Fruit fly (Drosophila melanogaster) whole organism, adult: ENCODE measurements around the gene CG14518.

Experiments used
- CG11617 ChIP-seq: fragments of 200-800 bp; sonication (Bioruptor generic); optimal IDR thresholded peaks from 2 replicates; lab custom pipeline; 2017; ENCODE audit warnings: mild to moderate bottlenecking, missing biosample characterization, missing genetic modification reagents, missing genetic modification characterization
- CG12768 ChIP-seq: fragments of 200-800 bp; sonication (Bioruptor generic); optimal IDR thresholded peaks from 2 replicates; lab custom pipeline; 2017; ENCODE audit warnings: missing biosample characterization, missing genetic modification characterization, mild to moderate bottlenecking, moderate library complexity, missing genetic modification reagents
- CG14711 ChIP-seq: fragments of 200-800 bp; sonication (Bioruptor generic); optimal IDR thresholded peaks from 2 replicates; lab custom pipeline; 2018; ENCODE audit warnings: missing biosample characterization, mild to moderate bottlenecking, missing genetic modification characterization, moderate library complexity
- CG1620 ChIP-seq: fragments of 200-800 bp; sonication (Bioruptor generic); optimal IDR thresholded peaks from 2 replicates; lab custom pipeline; 2016; ENCODE audit warnings: missing biosample characterization, missing genetic modification characterization
- CG33017 ChIP-seq: fragments of 200-800 bp; sonication (Bioruptor generic); optimal IDR thresholded peaks from 2 replicates; lab custom pipeline; 2018; ENCODE audit warnings: missing biosample characterization, mild to moderate bottlenecking, missing genetic modification characterization, moderate library complexity
- CG5204 ChIP-seq: fragments of 200-800 bp; sonication (Bioruptor generic); optimal IDR thresholded peaks from 2 replicates; lab custom pipeline; 2016; ENCODE audit warnings: missing biosample characterization, missing genetic modification characterization
- CG7045 ChIP-seq: fragments of 200-800 bp; sonication (Bioruptor generic); optimal IDR thresholded peaks from 2 replicates; lab custom pipeline; 2017; ENCODE audit warnings: missing biosample characterization, mild to moderate bottlenecking, missing genetic modification characterization
- CG7101 ChIP-seq: fragments of 200-800 bp; sonication (Bioruptor generic); optimal IDR thresholded peaks from 2 replicates; lab custom pipeline; 2018; ENCODE audit warnings: missing biosample characterization, mild to moderate bottlenecking, missing genetic modification characterization, moderate library complexity
- Clk ChIP-seq: fragments of 200-800 bp; sonication (Bioruptor generic); optimal IDR thresholded peaks from 2 replicates; lab custom pipeline; 2017; ENCODE audit warnings: missing biosample characterization, missing genetic modification characterization
- Crg-1 ChIP-seq: fragments of 200-800 bp; sonication (Bioruptor generic); optimal IDR thresholded peaks from 2 replicates; lab custom pipeline; 2016; ENCODE audit warnings: missing biosample characterization, missing genetic modification characterization
- Hr96 ChIP-seq: fragments of 200-800 bp; sonication (Bioruptor generic); optimal IDR thresholded peaks from 2 replicates; lab custom pipeline; 2016; ENCODE audit warnings: missing biosample characterization, missing genetic modification characterization
- Mnt ChIP-seq: fragments of 200-800 bp; sonication (Bioruptor generic); optimal IDR thresholded peaks from 2 replicates; lab custom pipeline; 2016; ENCODE audit warnings: missing biosample characterization, mild to moderate bottlenecking, missing genetic modification characterization
- bab1 ChIP-seq: fragments of 200-800 bp; sonication (Bioruptor generic); optimal IDR thresholded peaks from 3 replicates; lab custom pipeline; 2019; ENCODE audit warnings: missing biosample characterization, mild to moderate bottlenecking, missing genetic modification characterization, moderate library complexity
- cic ChIP-seq: fragments of 200-800 bp; sonication (Bioruptor generic); optimal IDR thresholded peaks from 2 replicates; lab custom pipeline; 2017; ENCODE audit warnings: missing biosample characterization, mild to moderate bottlenecking, missing genetic modification characterization, moderate library complexity
- cnc ChIP-seq, 2 experiments: fragments of >200 bp; optimal IDR thresholded peaks; 2 replicates each; lab custom pipeline; 2017
- kay ChIP-seq: fragments of 200-800 bp; sonication (Bioruptor generic); peaks from one replicate; lab custom pipeline; 2016; ENCODE audit warnings: missing biosample characterization, missing genetic modification characterization, borderline replicate concordance
- ovo ChIP-seq: fragments of 200-800 bp; sonication (Bioruptor generic); optimal IDR thresholded peaks from 2 replicates; lab custom pipeline; 2016; ENCODE audit warnings: missing biosample characterization, missing genetic modification characterization
- pad ChIP-seq: fragments of 200-800 bp; sonication (Bioruptor generic); optimal IDR thresholded peaks from 3 replicates; lab custom pipeline; 2017; ENCODE audit warnings: missing biosample characterization, missing genetic modification characterization, mild to moderate bottlenecking, moderate library complexity, missing genetic modification reagents
- tj ChIP-seq: fragments of 200-800 bp; sonication (Bioruptor generic); optimal IDR thresholded peaks from 3 replicates; lab custom pipeline; 2017; ENCODE audit warnings: missing biosample characterization, mild to moderate bottlenecking, missing genetic modification characterization, moderate library complexity
- toe ChIP-seq: fragments of 200-800 bp; sonication (Bioruptor generic); optimal IDR thresholded peaks from 2 replicates; lab custom pipeline; 2016; ENCODE audit warnings: missing biosample characterization, missing genetic modification characterization

CG14518 gene

DNA sequence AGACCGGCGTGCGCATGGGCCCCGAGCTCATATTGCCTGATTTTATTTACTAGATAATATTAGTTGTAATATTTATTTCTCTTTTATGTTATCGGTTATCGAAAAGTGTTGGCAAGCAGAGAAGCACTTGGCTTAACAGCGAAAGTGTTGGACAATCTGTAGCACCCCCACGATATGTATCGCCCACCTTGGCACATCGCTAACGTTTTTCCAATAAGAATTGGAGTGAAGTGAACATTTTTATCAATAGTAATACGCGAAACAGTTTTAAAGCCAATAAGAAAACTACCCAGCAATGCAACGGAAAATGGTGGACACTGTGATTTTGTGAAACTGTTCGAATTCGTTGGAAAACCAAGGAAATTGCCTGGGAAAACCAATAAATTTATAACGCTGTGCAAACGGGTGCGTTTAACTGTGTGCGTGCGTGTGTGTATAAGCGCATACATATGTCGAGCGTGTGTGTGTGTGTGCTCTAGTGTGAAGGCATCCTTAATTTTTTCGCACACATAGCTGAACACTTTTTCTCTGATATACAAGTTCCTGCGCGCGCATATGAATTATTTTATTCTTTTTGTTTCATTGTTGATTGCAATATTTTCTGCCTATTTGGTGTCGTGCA, 14.3 kb downstream of the CG14518 start, which contains the start of the genes Slu7 and Pkc98E:
TSS of gene Slu7 (minus strand) at position 112 of the 622 bp plus-strand sequence.
TSS of gene Pkc98E (plus strand) at position 197 of the 622 bp plus-strand sequence.
- TF ChIP-seq CG1620 (GFP tag; lab: Kevin White, UChicago) = peak; percentile 90
- TF ChIP-seq bab1 = peak; percentile 66
- peak; percentile 70 for TF ChIP-seq CG5204
- TF ChIP-seq ovo (GFP tag; lab: Kevin White, UChicago) = peak; percentile 63
- peak; percentile 67 for TF ChIP-seq Hr96 (GFP tag; lab: Kevin White, UChicago)
- no peak for TF ChIP-seq cnc (optimal IDR thresholded peaks at IDR 0.05; lab: Kevin White, UChicago)
- TF ChIP-seq Crg-1 = peak; percentile 87
- TF ChIP-seq CG7101 (tag; lab: Kevin White, UChicago) = peak; percentile 82
- TF ChIP-seq CG12768 (GFP tag; lab: Kevin White, UChicago) = peak; percentile 79
- peak; percentile 65 for TF ChIP-seq Clk
- TF ChIP-seq tj (GFP tag; lab: Kevin White, UChicago) = no peak
- peak; percentile 47 for TF ChIP-seq CG7045 (GFP tag; lab: Kevin White, UChicago)
- no peak for TF ChIP-seq kay (GFP tag; lab: Kevin White, UChicago)
- peak; percentile 10 for TF ChIP-seq CG11617 (GFP tag; lab: Kevin White, UChicago)
- peak; percentile 80 for TF ChIP-seq pad (GFP tag; lab: Kevin White, UChicago)
- TF ChIP-seq CG14711 (tag; lab: Kevin White, UChicago) = peak; percentile 62
- peak; percentile 65 for TF ChIP-seq toe (GFP tag; lab: Kevin White, UChicago)
- TF ChIP-seq CG33017 = peak; percentile 37
- peak; percentile 35 for TF ChIP-seq cic (GFP tag; lab: Kevin White, UChicago)
- peak; percentile 81 for TF ChIP-seq Mnt (GFP tag; lab: Kevin White, UChicago)

DNA sequence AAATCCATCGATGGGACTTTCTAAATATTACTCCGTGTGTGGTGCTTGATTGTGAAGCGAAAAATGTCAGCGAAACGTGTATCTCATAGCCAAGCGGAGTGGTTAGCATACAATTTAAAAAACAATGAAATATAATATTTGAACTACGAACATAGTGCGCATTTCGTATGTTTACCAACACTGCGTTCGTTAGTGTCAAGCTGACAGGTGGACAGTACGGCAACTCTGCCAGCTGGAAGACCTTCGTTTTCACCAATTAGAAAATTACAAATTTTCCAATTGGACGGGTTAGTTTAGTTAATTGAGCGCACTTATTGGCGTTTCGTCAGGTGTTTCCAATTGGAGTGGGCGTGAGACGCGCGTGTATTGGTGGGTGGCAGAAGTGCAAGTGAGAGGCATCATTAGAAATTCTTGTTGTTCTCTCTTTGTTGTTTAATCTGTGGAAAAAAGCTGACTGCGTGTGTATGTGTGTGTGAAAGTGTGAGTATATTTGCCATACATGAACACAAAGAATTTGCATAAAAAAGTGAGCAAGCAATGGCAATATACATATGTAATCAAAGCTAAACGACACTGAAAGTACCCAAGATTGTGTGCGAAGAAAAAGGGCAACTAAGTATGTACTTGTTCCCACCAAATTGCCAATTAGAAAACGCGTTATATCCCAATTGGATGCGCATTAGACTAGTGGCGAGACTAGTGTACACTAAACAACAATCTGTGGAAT, 15.1 kb downstream of the CG14518 start:
- TF ChIP-seq CG33017 (no peak), cic (GFP tag; lab: Kevin White, UChicago) (peak; percentile 21), CG14711 (tag; lab: Kevin White, UChicago) (peak; percentile 30), Mnt (GFP tag; lab: Kevin White, UChicago) (peak; percentile 47), Crg-1 (peak; percentile 71), CG7101 (tag; lab: Kevin White, UChicago) (no peak), pad (GFP tag; lab: Kevin White, UChicago) (peak; percentile 35), CG7045 (GFP tag; lab: Kevin White, UChicago) (peak; percentile 19), CG11617 (GFP tag; lab: Kevin White, UChicago) (peak; percentile 39), cnc (optimal IDR thresholded peaks at IDR 0.05; lab: Kevin White, UChicago) (no peak), ovo (GFP tag; lab: Kevin White, UChicago) (peak; percentile 4), CG1620 (GFP tag; lab: Kevin White, UChicago) (peak; percentile 61), tj (GFP tag; lab: Kevin White, UChicago) (peak; percentile 12)

DNA sequence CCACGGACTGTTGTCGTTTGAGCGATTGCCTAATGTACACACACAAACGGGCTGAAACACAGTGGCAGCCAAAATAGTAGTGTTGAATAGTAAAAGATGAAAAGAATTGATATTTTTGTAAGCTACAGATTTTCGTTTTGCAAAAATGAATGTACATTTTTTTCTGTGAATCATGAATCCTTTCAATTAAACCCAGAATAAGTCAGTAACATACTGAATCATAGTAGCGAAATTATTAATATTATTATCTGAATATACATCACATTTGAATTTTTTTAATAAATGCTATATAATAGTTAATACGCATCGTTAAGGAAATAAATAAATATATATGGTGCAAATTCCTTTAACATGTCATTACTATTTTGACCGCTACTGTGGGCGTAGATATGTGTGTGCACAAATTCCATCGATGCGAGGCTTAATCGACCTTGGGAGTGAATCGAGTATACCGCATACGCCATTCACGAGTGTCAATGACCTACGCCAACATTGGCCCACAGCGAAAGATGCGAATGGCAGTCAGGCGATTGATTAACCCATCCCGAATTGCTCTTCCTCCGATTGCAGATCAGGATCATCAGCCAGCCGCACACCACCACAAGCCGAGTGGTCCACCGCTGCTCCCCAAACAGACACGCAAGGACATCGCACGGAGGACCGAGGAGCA, 15.9 kb downstream of the CG14518 start:
- no peak for TF ChIP-seq Mnt (GFP tag; lab: Kevin White, UChicago)
- TF ChIP-seq tj (GFP tag; lab: Kevin White, UChicago) = no peak
- TF ChIP-seq toe (GFP tag; lab: Kevin White, UChicago) = no peak
- TF ChIP-seq CG7045 (GFP tag; lab: Kevin White, UChicago) = peak; percentile 66
- peak; percentile 53 for TF ChIP-seq kay (GFP tag; lab: Kevin White, UChicago)
- no peak for TF ChIP-seq pad (GFP tag; lab: Kevin White, UChicago)
- TF ChIP-seq Crg-1 = no peak
- TF ChIP-seq CG33017 = peak; percentile 69
- peak; percentile 1 for TF ChIP-seq CG12768 (GFP tag; lab: Kevin White, UChicago)
- no peak for TF ChIP-seq bab1
- TF ChIP-seq cnc (optimal IDR thresholded peaks at IDR 0.05; lab: Kevin White, UChicago) = no peak
- no peak for TF ChIP-seq cic (GFP tag; lab: Kevin White, UChicago)
- TF ChIP-seq CG11617 (GFP tag; lab: Kevin White, UChicago) = peak; percentile 35
- TF ChIP-seq ovo (GFP tag; lab: Kevin White, UChicago) = peak; percentile 10
- TF ChIP-seq CG1620 (GFP tag; lab: Kevin White, UChicago) = no peak
- TF ChIP-seq CG7101 (tag; lab: Kevin White, UChicago) = peak; percentile 56
- no peak for TF ChIP-seq Clk
- TF ChIP-seq CG5204 = no peak
- TF ChIP-seq CG14711 (tag; lab: Kevin White, UChicago) = peak; percentile 66
- no peak for TF ChIP-seq Hr96 (GFP tag; lab: Kevin White, UChicago)

DNA sequence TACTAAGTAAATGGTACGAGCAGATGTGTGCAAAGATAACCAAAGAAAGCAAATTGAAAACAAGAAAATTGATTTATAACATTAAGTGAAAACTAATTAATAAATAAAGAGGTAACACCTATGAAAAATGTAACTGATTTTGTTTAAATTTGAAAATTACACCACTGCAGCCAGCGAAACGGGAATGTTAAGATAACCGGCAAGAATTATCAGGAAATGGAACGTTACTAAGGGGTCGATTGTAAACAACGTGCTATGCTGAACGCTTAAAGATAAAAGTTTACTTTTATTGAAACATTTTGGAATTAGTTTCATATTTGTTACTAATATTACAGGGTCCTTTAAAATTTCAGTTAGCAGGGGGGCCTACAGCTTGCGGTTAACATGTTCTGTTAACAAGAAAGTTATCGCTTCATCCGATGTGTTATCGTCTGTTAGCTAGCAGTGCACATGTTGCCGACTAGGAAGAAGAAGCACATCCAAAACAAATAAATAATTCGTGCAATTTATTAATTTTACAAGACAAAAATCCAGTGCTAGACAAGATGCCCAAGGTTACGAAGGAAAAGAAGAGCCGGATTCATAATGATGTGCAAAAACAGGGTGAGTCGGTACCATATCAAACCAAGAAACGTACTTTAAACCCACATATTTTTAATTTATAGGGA, 24.4 kb downstream of the CG14518 start, which contains the start of gene CG11837:
TSS of gene CG11837 (plus strand) at position 439 of the 668 bp plus-strand sequence.
- TF ChIP-seq Mnt (GFP tag; lab: Kevin White, UChicago) (peak; percentile 95), kay (GFP tag; lab: Kevin White, UChicago) (peak; percentile 91), CG5204 (no peak)

DNA sequence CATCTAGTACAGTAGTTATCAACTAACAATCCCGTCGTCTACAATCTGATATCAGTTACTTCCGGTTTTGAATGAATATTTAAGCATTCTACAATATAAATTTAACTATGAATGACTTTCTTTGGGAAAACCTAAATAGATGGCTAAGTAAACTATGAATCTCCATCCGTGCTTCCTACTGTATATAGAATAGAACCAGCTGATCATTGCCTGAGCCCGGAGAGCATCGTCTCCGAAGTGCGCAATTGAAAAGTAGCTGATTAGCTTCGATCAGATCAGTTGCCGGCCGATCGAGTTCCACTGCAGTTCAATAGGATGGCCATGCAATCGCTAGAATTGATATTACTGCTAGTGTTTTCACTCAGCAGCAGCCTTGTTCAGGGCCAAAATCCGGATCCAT, 26.0 kb downstream of the CG14518 start, which contains the start of gene CG11841:
TSS of gene CG11841 (plus strand) at position 301 of the 400 bp plus-strand sequence.
- TF ChIP-seq bab1 (no peak), cic (GFP tag; lab: Kevin White, UChicago) (peak; percentile 15), tj (GFP tag; lab: Kevin White, UChicago) (no peak), CG14711 (tag; lab: Kevin White, UChicago) (no peak)
